Worm (Caenorhabditis elegans) whole organism, young adult: ENCODE data around the gene C15C8.7.

ENCODE experiments used
- C17E4.6 ChIP-seq: fragments of 200-800 bp; sonication (Bioruptor generic); IDR thresholded peaks from 2 replicates; pipeline ENCODE4 v1.3.6; 2022; ENCODE audit warnings: missing genetic modification reagents, missing genetic modification characterization, missing compliant biosample characterization
- F22D6.2 ChIP-seq: sonication (generic microtip); optimal IDR thresholded peaks from 2 replicates; lab custom pipeline; 2016; ENCODE audit warnings: mild to moderate bottlenecking, missing genetic modification characterization, missing compliant biosample characterization
- F37B4.10 ChIP-seq: fragments of 200-800 bp; sonication (Bioruptor generic); IDR thresholded peaks from 2 replicates; pipeline ENCODE4 v1.3.6; 2022; ENCODE audit warnings: missing genetic modification characterization, missing compliant biosample characterization
- F39B2.1 ChIP-seq: fragments of 200-800 bp; sonication (Bioruptor generic); IDR thresholded peaks from 2 replicates; pipeline ENCODE4 v1.3.6; 2022; ENCODE audit warnings: missing genetic modification reagents, missing genetic modification characterization, missing compliant biosample characterization
- K11D2.4 ChIP-seq: fragments of 200-800 bp; sonication (Bioruptor generic); IDR thresholded peaks from 2 replicates; pipeline ENCODE4 v1.3.6; 2022; ENCODE audit warnings: missing genetic modification reagents, missing genetic modification characterization, missing compliant biosample characterization
- T07F8.4 ChIP-seq: sonication (generic microtip); optimal IDR thresholded peaks from 2 replicates; lab custom pipeline; 2016; ENCODE audit warnings: mild to moderate bottlenecking, missing genetic modification characterization, moderate library complexity, missing compliant biosample characterization
- T26A5.8 ChIP-seq: sonication (generic microtip); optimal IDR thresholded peaks from 2 replicates; lab custom pipeline; 2016; ENCODE audit warnings: missing genetic modification characterization, missing compliant biosample characterization
- Y53F4B.3 ChIP-seq: fragments of 200-800 bp; sonication (Bioruptor generic); IDR thresholded peaks from 2 replicates; pipeline ENCODE4 v1.3.6; 2022; ENCODE audit warnings: missing genetic modification reagents, missing genetic modification characterization, missing compliant biosample characterization
- Y53G8AR.9 ChIP-seq: fragments of 200-800 bp; sonication (Bioruptor generic); conservative IDR thresholded peaks from 2 replicates; pipeline ENCODE4 v1.3.6; 2022; ENCODE audit warnings: missing genetic modification reagents, missing genetic modification characterization, missing compliant biosample characterization
- Y67H2A.10 ChIP-seq: fragments of 200-800 bp; sonication (Bioruptor generic); conservative IDR thresholded peaks from 2 replicates; pipeline ENCODE4 v1.3.6; 2022; ENCODE audit warnings: missing genetic modification reagents, missing genetic modification characterization, missing compliant biosample characterization
- akir-1 ChIP-seq: fragments of 200-800 bp; sonication (Bioruptor generic); optimal IDR thresholded peaks from 2 replicates; lab custom pipeline; 2018; ENCODE audit warnings: mild to moderate bottlenecking, missing genetic modification characterization, moderate library complexity, missing compliant biosample characterization
- aptf-3 ChIP-seq: fragments of 200-800 bp; sonication (Bioruptor generic); IDR thresholded peaks from 2 replicates; pipeline ENCODE4 v1.3.6; 2022; ENCODE audit warnings: missing genetic modification characterization, missing compliant biosample characterization
- athp-1 ChIP-seq: sonication (generic microtip); optimal IDR thresholded peaks from 2 replicates; lab custom pipeline; 2017; ENCODE audit warnings: mild to moderate bottlenecking, missing genetic modification characterization, missing compliant biosample characterization
- attf-3 ChIP-seq: fragments of 200-800 bp; sonication (Bioruptor generic); conservative IDR thresholded peaks from 2 replicates; pipeline ENCODE4 v1.3.6; 2022; ENCODE audit warnings: missing genetic modification reagents, missing genetic modification characterization, missing compliant biosample characterization
- attf-5 ChIP-seq: fragments of 200-800 bp; sonication (Bioruptor generic); optimal IDR thresholded peaks from 2 replicates; lab custom pipeline; 2018; ENCODE audit warnings: mild to moderate bottlenecking, missing genetic modification characterization, missing compliant biosample characterization
- dpff-1 ChIP-seq: sonication (generic microtip); optimal IDR thresholded peaks from 2 replicates; lab custom pipeline; 2017; ENCODE audit warnings: mild to moderate bottlenecking, missing genetic modification characterization, missing compliant biosample characterization
- egl-44 ChIP-seq: fragments of 200-800 bp; sonication (Bioruptor generic); IDR thresholded peaks from 2 replicates; pipeline ENCODE4 v1.3.6; 2022; ENCODE audit warnings: missing genetic modification reagents, missing genetic modification characterization, missing compliant biosample characterization
- ekl-4 ChIP-seq: fragments of 200-800 bp; sonication (Bioruptor generic); IDR thresholded peaks from 2 replicates; pipeline ENCODE4 v1.3.6; 2022; ENCODE audit warnings: missing genetic modification reagents, missing genetic modification characterization, missing compliant biosample characterization
- ets-4 ChIP-seq: fragments of 200-800 bp; sonication (Bioruptor generic); optimal IDR thresholded peaks from 2 replicates; lab custom pipeline; 2018; ENCODE audit warnings: mild to moderate bottlenecking, missing genetic modification characterization, missing compliant biosample characterization
- fkh-3 ChIP-seq: sonication (generic microtip); optimal IDR thresholded peaks from 2 replicates; lab custom pipeline; 2016; ENCODE audit warnings: mild to moderate bottlenecking, missing genetic modification characterization, missing compliant biosample characterization
- gei-17 ChIP-seq: fragments of 200-800 bp; sonication (Bioruptor generic); optimal IDR thresholded peaks from 2 replicates; lab custom pipeline; 2018; ENCODE audit warnings: mild to moderate bottlenecking, missing genetic modification characterization, missing compliant biosample characterization
- him-1 ChIP-seq: sonication (generic microtip); optimal IDR thresholded peaks from 2 replicates; lab custom pipeline; 2016; ENCODE audit warnings: missing genotype, missing genetic modification reagents, missing genetic modification characterization, missing compliant biosample characterization
- hlh-26 ChIP-seq: fragments of 200-800 bp; sonication (Bioruptor generic); conservative IDR thresholded peaks from 2 replicates; pipeline ENCODE4 v1.3.6; 2022; ENCODE audit warnings: missing genetic modification reagents, missing genetic modification characterization, missing compliant biosample characterization
- hmg-20 ChIP-seq: fragments of 200-800 bp; sonication (Bioruptor generic); IDR thresholded peaks from 2 replicates; pipeline ENCODE4 v1.3.6; 2022; ENCODE audit warnings: missing genetic modification reagents, missing genetic modification characterization, missing compliant biosample characterization
- hrde-1 ChIP-seq: sonication (generic microtip); optimal IDR thresholded peaks from 2 replicates; lab custom pipeline; 2016; ENCODE audit warnings: missing genetic modification characterization, mild to moderate bottlenecking, missing compliant biosample characterization, moderate library complexity, missing genotype, missing genetic modification reagents, borderline replicate concordance
- hsf-1 ChIP-seq: fragments of 200-800 bp; sonication (Bioruptor generic); IDR thresholded peaks from 2 replicates; pipeline ENCODE4 v1.3.6; 2022; ENCODE audit warnings: missing genetic modification reagents, missing genetic modification characterization, missing compliant biosample characterization
- let-607 ChIP-seq, 2 experiments: fragments of 200-800 bp in 1 of 2; sonication (Bioruptor generic) in 1 of 2; sonication (generic microtip) in 1 of 2; optimal IDR thresholded peaks; 2 replicates each; lab custom pipeline; 2016 to 2018; ENCODE audit warnings: mild to moderate bottlenecking in 2 of 2, missing compliant biosample characterization in 2 of 2, missing genetic modification characterization in 2 of 2, moderate library complexity in 2 of 2, missing genotype in 1 of 2
- lsy-27 ChIP-seq: sonication (generic microtip); optimal IDR thresholded peaks from 2 replicates; lab custom pipeline; 2017; ENCODE audit warnings: missing genetic modification characterization, mild to moderate bottlenecking, missing compliant biosample characterization, antibody characterized with exemption, missing genotype, borderline replicate concordance; ENCODE audit not compliant: insufficient read depth
- madf-10 ChIP-seq: sonication (generic microtip); optimal IDR thresholded peaks from 2 replicates; lab custom pipeline; 2016; ENCODE audit warnings: mild to moderate bottlenecking, missing genetic modification characterization, missing compliant biosample characterization
- madf-8 ChIP-seq: fragments of 200-800 bp; sonication (Bioruptor generic); conservative IDR thresholded peaks from 2 replicates; pipeline ENCODE4 v1.3.6; 2022; ENCODE audit warnings: missing genetic modification reagents, missing genetic modification characterization, missing compliant biosample characterization
- mxl-1 ChIP-seq: sonication (generic microtip); optimal IDR thresholded peaks from 2 replicates; lab custom pipeline; 2016; ENCODE audit warnings: missing genetic modification characterization, missing compliant biosample characterization
- nfya-1 ChIP-seq: sonication (generic microtip); optimal IDR thresholded peaks from 2 replicates; lab custom pipeline; 2017; ENCODE audit warnings: antibody characterized with exemption, missing compliant biosample characterization, missing genetic modification characterization, borderline replicate concordance; ENCODE audit not compliant: insufficient read depth
- nfya-2 ChIP-seq: fragments of 200-800 bp; sonication (Bioruptor generic); IDR thresholded peaks from 2 replicates; pipeline ENCODE4 v1.3.6; 2022; ENCODE audit warnings: missing genetic modification reagents, missing genetic modification characterization, missing compliant biosample characterization
- nhr-120 ChIP-seq: fragments of 200-800 bp; sonication (Bioruptor generic); IDR thresholded peaks from 2 replicates; pipeline ENCODE4 v1.3.6; 2022; ENCODE audit warnings: missing genetic modification characterization, missing compliant biosample characterization
- nhr-27 ChIP-seq: fragments of 200-800 bp; sonication (Bioruptor generic); optimal IDR thresholded peaks from 2 replicates; lab custom pipeline; 2018; ENCODE audit warnings: mild to moderate bottlenecking, missing genetic modification characterization, moderate library complexity, missing compliant biosample characterization
- nhr-90 ChIP-seq: sonication (generic microtip); optimal IDR thresholded peaks from 2 replicates; lab custom pipeline; 2016; ENCODE audit warnings: missing genotype, mild to moderate bottlenecking, missing genetic modification characterization, missing compliant biosample characterization
- rpc-1 ChIP-seq, 2 experiments: fragments of 150-350 bp in 1 of 2; sonication (generic microtip) in 1 of 2; optimal IDR thresholded peaks; 2 replicates each; lab custom pipeline; 2014 to 2018; ENCODE audit warnings: missing biosample characterization in 1 of 2, missing genetic modification characterization in 1 of 2, missing genetic modification reagents in 1 of 2, missing genotype in 1 of 2
- snpc-1.3 ChIP-seq: sonication (generic microtip); optimal IDR thresholded peaks from 2 replicates; lab custom pipeline; 2017; ENCODE audit warnings: missing genetic modification characterization, mild to moderate bottlenecking, missing compliant biosample characterization, antibody characterized with exemption, moderate library complexity, missing genotype, missing genetic modification reagents; ENCODE audit not compliant: insufficient read depth
- snpc-4 ChIP-seq, 5 experiments: fragments of 150-350 bp in 1 of 5; sonication (generic microtip) in 4 of 5; optimal IDR thresholded peaks; 2 replicates each; lab custom pipeline; 2014 to 2018; ENCODE audit warnings: missing genetic modification characterization in 5 of 5, missing biosample characterization in 3 of 5, antibody characterized with exemption in 2 of 5, mild to moderate bottlenecking in 2 of 5, missing compliant biosample characterization in 2 of 5, missing genotype in 2 of 5, moderate library complexity in 2 of 5, missing genetic modification reagents in 1 of 5
- sptf-2 ChIP-seq: fragments of 200-800 bp; sonication (Bioruptor generic); optimal IDR thresholded peaks from 2 replicates; lab custom pipeline; 2018; ENCODE audit warnings: mild to moderate bottlenecking, missing genetic modification characterization, missing compliant biosample characterization
- tbp1 ChIP-seq: fragments of 200-800 bp; sonication (Bioruptor generic); optimal IDR thresholded peaks from 2 replicates; lab custom pipeline; 2018; ENCODE audit warnings: mild to moderate bottlenecking, missing genetic modification characterization, missing compliant biosample characterization
- tbx-9 ChIP-seq: sonication (generic microtip); optimal IDR thresholded peaks from 2 replicates; lab custom pipeline; 2016; ENCODE audit warnings: borderline replicate concordance, missing genetic modification characterization, inconsistent platforms, missing compliant biosample characterization
- tlf-1 ChIP-seq: fragments of 200-800 bp; sonication (Bioruptor generic); optimal IDR thresholded peaks from 2 replicates; lab custom pipeline; 2018; ENCODE audit warnings: mild to moderate bottlenecking, missing genetic modification characterization, missing compliant biosample characterization
- zim-3 ChIP-seq: sonication (generic microtip); optimal IDR thresholded peaks from 2 replicates; lab custom pipeline; 2017; ENCODE audit warnings: mild to moderate bottlenecking, missing genetic modification characterization, moderate library complexity, missing compliant biosample characterization
- ztf-26 ChIP-seq: sonication (generic microtip); optimal IDR thresholded peaks from 2 replicates; lab custom pipeline; 2017; ENCODE audit warnings: missing genetic modification characterization, missing compliant biosample characterization
- ztf-6 ChIP-seq: fragments of 200-800 bp; sonication (Bioruptor generic); IDR thresholded peaks from 2 replicates; pipeline ENCODE4 v1.3.6; 2022; ENCODE audit warnings: missing genetic modification reagents, missing genetic modification characterization, missing compliant biosample characterization

The C15C8.7 gene

DNA sequence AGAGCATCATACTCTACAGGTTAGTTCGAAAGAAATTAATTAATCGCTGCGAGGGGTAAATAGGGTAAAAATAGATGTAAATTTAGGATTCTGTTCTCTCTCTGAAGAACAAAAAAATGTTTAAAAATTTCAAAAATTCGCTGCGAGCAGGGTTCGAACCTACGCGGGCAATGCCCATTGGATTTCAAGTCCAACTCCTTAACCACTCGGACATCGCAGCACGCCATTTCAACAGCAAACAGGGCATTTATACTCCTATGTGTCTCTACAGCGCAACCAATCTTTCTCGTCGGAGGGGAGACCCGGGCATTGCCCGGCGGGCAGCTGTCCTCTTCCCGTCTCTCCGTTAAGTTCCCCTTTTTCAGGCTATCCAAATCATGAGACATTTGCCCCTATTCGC, 35.4 kb upstream of the C15C8.7 start (continued):
- TF ChIP-seq ekl-4 (peak; percentile 68; the same call in 1 of the 2 replicates), him-1 (tag; lab: Kevin White, UChicago) (peak; percentile 76), akir-1 (GFP tag; lab: Kevin White, UChicago) (no peak), hrde-1 (tag; lab: Kevin White, UChicago) (no peak), snpc-4 (GFP tag; optimal IDR thresholded peaks at IDR 0.05; lab: Kevin White, UChicago) (peak; percentile 44), snpc-4 (tag; optimal IDR thresholded peaks at IDR 0.05; lab: Kevin White, UChicago) (peak in 1 of 4 experiments; percentile 68), ztf-26 (tag; lab: Kevin White, UChicago) (peak; percentile 51), rpc-1 (optimal IDR thresholded peaks at IDR 0.05; lab: Kevin White, UChicago) (peak; percentile 87), rpc-1 (tag; optimal IDR thresholded peaks at IDR 0.05; lab: Kevin White, UChicago) (peak; percentile 89), zim-3 (peak; percentile 91), lsy-27 (tag; lab: Kevin White, UChicago) (peak; percentile 82), attf-5 (GFP tag; lab: Kevin White, UChicago) (peak; percentile 81), Y53G8AR.9 (GFP tag; lab: Robert Waterston, UW) (no peak), Y67H2A.10 (GFP tag; lab: Robert Waterston, UW) (no peak), snpc-1.3 (tag; lab: Kevin White, UChicago) (peak; percentile 69), F39B2.1 (GFP tag; lab: Robert Waterston, UW) (no peak), F37B4.10 (GFP tag; lab: Robert Waterston, UW) (0 out of 2 replicates have a peak, but pooled peaks have one; percentile 45), tlf-1 (GFP tag; lab: Kevin White, UChicago) (no peak), ets-4 (peak; percentile 74), hmg-20 (GFP tag; lab: Robert Waterston, UW) (peak; percentile 53; the same call in 1 of the 2 replicates), attf-3 (GFP tag; lab: Robert Waterston, UW) (peak; percentile 65), nhr-90 (tag; lab: Kevin White, UChicago) (peak; percentile 75), nfya-2 (no peak), ztf-6 (0 out of 2 replicates have a peak, but pooled peaks have one; percentile 53), T26A5.8 (tag; lab: Kevin White, UChicago) (peak; percentile 59), tbx-9 (no peak), Y53F4B.3 (GFP tag; lab: Robert Waterston, UW) (no peak), athp-1 (peak; percentile 72), gei-17 (peak; percentile 13), fkh-3 (tag; lab: Kevin White, UChicago) (no peak), F22D6.2 (tag; lab: Kevin White, UChicago) (no peak), tbp1 (GFP tag; lab: Kevin White, UChicago) (peak; percentile 99), C17E4.6 (GFP tag; lab: Robert Waterston, UW) (0 out of 2 replicates have a peak, but pooled peaks have one; percentile 21), K11D2.4 (GFP tag; lab: Robert Waterston, UW) (no peak), aptf-3 (GFP tag; lab: Robert Waterston, UW) (0 out of 2 replicates have a peak, but pooled peaks have one; percentile 26), T07F8.4 (peak; percentile 71), nhr-120 (GFP tag; lab: Robert Waterston, UW) (0 out of 2 replicates have a peak, but pooled peaks have one; percentile 61), let-607 (tag; optimal IDR thresholded peaks at IDR 0.05; lab: Kevin White, UChicago) (peak; percentile 8 to 22), madf-10 (tag; lab: Kevin White, UChicago) (peak; percentile 47), nfya-1 (no peak), nhr-27 (peak; percentile 17), egl-44 (GFP tag; lab: Robert Waterston, UW) (no peak; the same call in 1 of the 2 replicates), dpff-1 (tag; lab: Kevin White, UChicago) (no peak), hlh-26 (GFP tag; lab: Robert Waterston, UW) (no peak), sptf-2 (peak; percentile 59), hsf-1 (GFP tag; lab: Robert Waterston, UW) (no peak; the same call in 1 of the 2 replicates), madf-8 (no peak), mxl-1 (tag; lab: Kevin White, UChicago) (peak; percentile 72)
